Fruit fly (Drosophila melanogaster) whole organism, adult: Measurements from ENCODE around the gene CG31249.

ENCODE experiments used
- CG11617 ChIP-seq: fragments of 200-800 bp; sonication (Bioruptor generic); optimal IDR thresholded peaks from 2 replicates; lab custom pipeline; 2017; ENCODE audit warnings: mild to moderate bottlenecking, missing biosample characterization, missing genetic modification reagents, missing genetic modification characterization
- CG12768 ChIP-seq: fragments of 200-800 bp; sonication (Bioruptor generic); optimal IDR thresholded peaks from 2 replicates; lab custom pipeline; 2017; ENCODE audit warnings: missing biosample characterization, missing genetic modification characterization, mild to moderate bottlenecking, moderate library complexity, missing genetic modification reagents
- CG14711 ChIP-seq: fragments of 200-800 bp; sonication (Bioruptor generic); optimal IDR thresholded peaks from 2 replicates; lab custom pipeline; 2018; ENCODE audit warnings: missing biosample characterization, mild to moderate bottlenecking, missing genetic modification characterization, moderate library complexity
- CG1620 ChIP-seq: fragments of 200-800 bp; sonication (Bioruptor generic); optimal IDR thresholded peaks from 2 replicates; lab custom pipeline; 2016; ENCODE audit warnings: missing biosample characterization, missing genetic modification characterization
- CG33017 ChIP-seq: fragments of 200-800 bp; sonication (Bioruptor generic); optimal IDR thresholded peaks from 2 replicates; lab custom pipeline; 2018; ENCODE audit warnings: missing biosample characterization, mild to moderate bottlenecking, missing genetic modification characterization, moderate library complexity
- CG5204 ChIP-seq: fragments of 200-800 bp; sonication (Bioruptor generic); optimal IDR thresholded peaks from 2 replicates; lab custom pipeline; 2016; ENCODE audit warnings: missing biosample characterization, missing genetic modification characterization
- CG7045 ChIP-seq: fragments of 200-800 bp; sonication (Bioruptor generic); optimal IDR thresholded peaks from 2 replicates; lab custom pipeline; 2017; ENCODE audit warnings: missing biosample characterization, mild to moderate bottlenecking, missing genetic modification characterization
- CG7101 ChIP-seq: fragments of 200-800 bp; sonication (Bioruptor generic); optimal IDR thresholded peaks from 2 replicates; lab custom pipeline; 2018; ENCODE audit warnings: missing biosample characterization, mild to moderate bottlenecking, missing genetic modification characterization, moderate library complexity
- Clk ChIP-seq: fragments of 200-800 bp; sonication (Bioruptor generic); optimal IDR thresholded peaks from 2 replicates; lab custom pipeline; 2017; ENCODE audit warnings: missing biosample characterization, missing genetic modification characterization
- Crg-1 ChIP-seq: fragments of 200-800 bp; sonication (Bioruptor generic); optimal IDR thresholded peaks from 2 replicates; lab custom pipeline; 2016; ENCODE audit warnings: missing biosample characterization, missing genetic modification characterization
- Hr96 ChIP-seq: fragments of 200-800 bp; sonication (Bioruptor generic); optimal IDR thresholded peaks from 2 replicates; lab custom pipeline; 2016; ENCODE audit warnings: missing biosample characterization, missing genetic modification characterization
- Mnt ChIP-seq: fragments of 200-800 bp; sonication (Bioruptor generic); optimal IDR thresholded peaks from 2 replicates; lab custom pipeline; 2016; ENCODE audit warnings: missing biosample characterization, mild to moderate bottlenecking, missing genetic modification characterization
- bab1 ChIP-seq: fragments of 200-800 bp; sonication (Bioruptor generic); optimal IDR thresholded peaks from 3 replicates; lab custom pipeline; 2019; ENCODE audit warnings: missing biosample characterization, mild to moderate bottlenecking, missing genetic modification characterization, moderate library complexity
- cic ChIP-seq: fragments of 200-800 bp; sonication (Bioruptor generic); optimal IDR thresholded peaks from 2 replicates; lab custom pipeline; 2017; ENCODE audit warnings: missing biosample characterization, mild to moderate bottlenecking, missing genetic modification characterization, moderate library complexity
- cnc ChIP-seq, 2 experiments: fragments of >200 bp; optimal IDR thresholded peaks; 2 replicates each; lab custom pipeline; 2017
- kay ChIP-seq: fragments of 200-800 bp; sonication (Bioruptor generic); peaks from one replicate; lab custom pipeline; 2016; ENCODE audit warnings: missing biosample characterization, missing genetic modification characterization, borderline replicate concordance
- ovo ChIP-seq: fragments of 200-800 bp; sonication (Bioruptor generic); optimal IDR thresholded peaks from 2 replicates; lab custom pipeline; 2016; ENCODE audit warnings: missing biosample characterization, missing genetic modification characterization
- pad ChIP-seq: fragments of 200-800 bp; sonication (Bioruptor generic); optimal IDR thresholded peaks from 3 replicates; lab custom pipeline; 2017; ENCODE audit warnings: missing biosample characterization, missing genetic modification characterization, mild to moderate bottlenecking, moderate library complexity, missing genetic modification reagents
- tj ChIP-seq: fragments of 200-800 bp; sonication (Bioruptor generic); optimal IDR thresholded peaks from 3 replicates; lab custom pipeline; 2017; ENCODE audit warnings: missing biosample characterization, mild to moderate bottlenecking, missing genetic modification characterization, moderate library complexity
- toe ChIP-seq: fragments of 200-800 bp; sonication (Bioruptor generic); optimal IDR thresholded peaks from 2 replicates; lab custom pipeline; 2016; ENCODE audit warnings: missing biosample characterization, missing genetic modification characterization

Gene CG31249

DNA sequence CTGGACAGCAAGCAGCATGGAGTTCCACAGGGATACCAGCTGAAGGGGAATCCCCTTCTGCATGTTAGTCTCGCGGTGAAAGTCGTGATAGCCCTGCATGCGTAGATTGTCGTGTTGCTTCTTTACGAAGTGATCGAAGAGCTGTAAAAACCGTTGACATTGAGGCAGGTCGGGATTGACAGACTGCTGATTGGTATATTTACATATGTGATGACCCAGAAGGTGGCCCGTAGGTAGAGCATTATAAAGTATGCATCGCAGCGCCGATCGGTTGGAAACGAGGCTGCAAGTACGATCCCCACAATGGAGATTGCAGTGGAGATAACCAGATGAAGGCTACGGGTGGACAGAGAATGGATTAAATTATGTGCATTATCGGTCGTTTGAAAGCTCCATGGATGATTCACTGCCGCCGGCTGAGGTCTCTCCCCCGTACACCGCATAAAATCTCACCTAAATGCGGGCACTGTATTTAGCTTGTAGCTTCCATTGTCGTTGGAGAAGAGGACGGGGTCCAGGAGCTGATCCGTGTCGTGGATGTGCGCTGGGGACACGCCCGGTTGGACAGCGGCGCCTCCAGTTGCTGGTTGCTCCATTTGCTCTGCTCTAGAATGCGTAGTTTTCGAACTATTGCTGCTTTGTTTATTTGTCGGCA lies 16.5 kb downstream of the CG31249 start:
- TF ChIP-seq CG12768 = no peak
- peak; percentile 37 for TF ChIP-seq cic
- peak; percentile 67 for TF ChIP-seq tj
- TF ChIP-seq kay (GFP tag; lab: Kevin White, UChicago) = peak; percentile 99

DNA sequence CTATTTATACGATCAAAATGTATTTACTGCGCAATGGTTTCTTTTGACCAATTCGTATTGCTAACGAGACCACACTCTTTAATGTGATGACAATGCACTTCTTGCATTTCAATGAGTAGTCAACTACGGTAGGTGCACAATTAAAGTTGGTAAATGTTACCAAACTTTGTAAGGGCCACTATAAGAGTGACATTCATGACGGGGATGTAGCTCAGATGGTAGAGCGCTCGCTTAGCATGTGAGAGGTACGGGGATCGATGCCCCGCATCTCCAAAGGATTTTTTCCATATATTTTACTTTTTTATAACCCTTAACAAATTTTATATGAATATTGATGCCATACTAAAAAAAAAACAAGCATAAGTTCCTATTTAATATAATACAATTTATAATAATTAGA lies 18.9 kb downstream of the CG31249 start:
- TF ChIP-seq bab1 (GFP tag; lab: Kevin White, UChicago) (peak; percentile 14), CG7045 (GFP tag; lab: Kevin White, UChicago) (no peak), CG14711 (no peak), tj (peak; percentile 87), toe (GFP tag; lab: Kevin White, UChicago) (no peak), CG33017 (tag; lab: Kevin White, UChicago) (no peak), CG7101 (no peak), CG11617 (GFP tag; lab: Kevin White, UChicago) (no peak), CG12768 (no peak), Clk (no peak), Crg-1 (no peak), CG1620 (GFP tag; lab: Kevin White, UChicago) (no peak), Hr96 (GFP tag; lab: Kevin White, UChicago) (no peak), cic (no peak), kay (GFP tag; lab: Kevin White, UChicago) (no peak)

DNA sequence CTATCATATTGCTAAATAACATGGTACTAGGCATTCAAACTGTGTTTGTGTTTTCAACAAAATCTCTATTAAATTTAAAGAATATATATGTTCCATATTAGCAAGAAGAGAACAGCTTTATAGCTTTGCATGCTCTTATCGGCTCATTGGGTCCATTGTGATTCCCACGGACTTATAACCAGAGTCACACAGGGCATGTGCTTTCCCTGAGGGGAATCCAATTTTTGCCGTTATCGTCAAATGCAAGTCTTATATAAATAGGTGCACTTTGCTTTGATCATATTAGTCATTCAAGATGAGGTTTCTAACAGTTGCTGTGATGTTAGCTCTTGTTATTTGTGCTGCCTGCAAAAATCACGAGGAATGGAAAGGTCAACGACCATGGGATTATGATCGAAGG lies 19.6 kb downstream of the CG31249 start, which contains the start of gene CG45045:
TSS of gene CG45045 (plus strand) at position 294 of the 400 bp plus-strand sequence.
- TF ChIP-seq Clk (no peak), CG11617 (GFP tag; lab: Kevin White, UChicago) (no peak), CG7045 (GFP tag; lab: Kevin White, UChicago) (no peak), tj (no peak), Mnt (no peak), CG5204 (GFP tag; lab: Kevin White, UChicago) (no peak), Crg-1 (no peak), cic (no peak), Hr96 (GFP tag; lab: Kevin White, UChicago) (no peak)

DNA sequence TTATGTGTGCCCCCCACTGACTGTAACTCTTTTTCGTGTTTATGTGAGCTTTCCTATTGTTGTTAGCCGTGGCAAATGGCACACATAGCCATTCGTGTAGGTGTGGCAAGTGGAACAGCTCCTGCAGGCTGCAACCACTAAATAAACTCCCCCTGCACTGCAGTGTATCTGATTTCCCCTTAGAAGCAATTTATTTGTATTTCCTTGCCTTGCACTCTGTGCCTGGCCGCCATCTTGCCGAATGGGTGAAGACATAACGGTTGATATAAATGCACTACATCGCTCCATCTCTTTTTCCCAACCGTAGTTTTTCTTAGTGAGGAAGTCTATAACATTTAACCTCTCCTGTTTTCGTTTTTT lies 20.1 kb downstream of the CG31249 start:
- no peak for TF ChIP-seq CG12768
- no peak for TF ChIP-seq Hr96 (GFP tag; lab: Kevin White, UChicago)
- no peak for TF ChIP-seq kay (GFP tag; lab: Kevin White, UChicago)
- no peak for TF ChIP-seq cnc (optimal IDR thresholded peaks at IDR 0.05; lab: Kevin White, UChicago)
- no peak for TF ChIP-seq CG7101
- no peak for TF ChIP-seq CG33017 (tag; lab: Kevin White, UChicago)
- no peak for TF ChIP-seq CG7045 (GFP tag; lab: Kevin White, UChicago)
- TF ChIP-seq Clk = no peak

DNA sequence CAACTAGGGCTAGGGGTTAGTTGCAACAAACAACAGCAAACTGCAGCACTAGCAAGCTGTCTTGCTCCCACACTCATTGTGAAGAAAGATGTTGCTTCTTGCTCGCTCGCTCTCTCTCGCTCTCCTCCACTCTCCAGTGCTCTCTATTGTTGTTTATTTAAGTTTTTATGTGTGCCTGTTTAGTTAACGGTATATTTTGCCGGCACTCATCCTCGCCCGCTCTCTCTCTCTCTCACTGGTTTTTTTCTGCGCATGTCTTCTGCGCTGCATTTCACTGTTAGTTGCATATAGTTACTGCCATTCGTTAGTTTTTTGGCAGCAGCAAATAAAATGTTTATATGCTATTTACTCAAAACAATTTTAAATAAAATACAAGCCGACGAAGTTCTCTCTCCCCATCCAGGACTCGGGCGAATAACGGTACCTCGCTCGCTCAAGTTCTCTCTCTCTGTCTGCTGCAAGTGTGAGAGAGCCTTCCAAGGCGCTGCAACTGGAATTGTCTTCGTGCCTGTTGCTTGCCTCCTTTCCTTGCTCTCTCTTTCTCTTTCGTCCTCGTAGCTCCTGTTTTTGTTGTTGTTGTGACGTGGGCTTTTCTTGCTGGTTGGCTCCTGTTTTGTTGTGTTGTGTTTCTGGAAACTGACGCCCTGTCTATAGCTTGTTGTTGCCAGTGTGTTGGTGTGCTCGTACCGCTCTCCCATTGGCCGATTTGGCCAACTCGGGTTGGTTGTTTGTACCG lies 20.6 kb downstream of the CG31249 start:
- TF ChIP-seq pad (no peak), Mnt (no peak), Hr96 (GFP tag; lab: Kevin White, UChicago) (no peak), tj (no peak), kay (GFP tag; lab: Kevin White, UChicago) (no peak), cic (no peak), CG12768 (no peak), CG33017 (tag; lab: Kevin White, UChicago) (no peak), CG7101 (no peak), bab1 (GFP tag; lab: Kevin White, UChicago) (no peak), toe (GFP tag; lab: Kevin White, UChicago) (no peak), Crg-1 (no peak), ovo (GFP tag; lab: Kevin White, UChicago) (no peak), Clk (no peak), CG14711 (no peak), CG1620 (GFP tag; lab: Kevin White, UChicago) (no peak), cnc (optimal IDR thresholded peaks at IDR 0.05; lab: Kevin White, UChicago) (no peak), CG7045 (GFP tag; lab: Kevin White, UChicago) (no peak), CG11617 (GFP tag; lab: Kevin White, UChicago) (no peak), CG5204 (GFP tag; lab: Kevin White, UChicago) (no peak)

DNA sequence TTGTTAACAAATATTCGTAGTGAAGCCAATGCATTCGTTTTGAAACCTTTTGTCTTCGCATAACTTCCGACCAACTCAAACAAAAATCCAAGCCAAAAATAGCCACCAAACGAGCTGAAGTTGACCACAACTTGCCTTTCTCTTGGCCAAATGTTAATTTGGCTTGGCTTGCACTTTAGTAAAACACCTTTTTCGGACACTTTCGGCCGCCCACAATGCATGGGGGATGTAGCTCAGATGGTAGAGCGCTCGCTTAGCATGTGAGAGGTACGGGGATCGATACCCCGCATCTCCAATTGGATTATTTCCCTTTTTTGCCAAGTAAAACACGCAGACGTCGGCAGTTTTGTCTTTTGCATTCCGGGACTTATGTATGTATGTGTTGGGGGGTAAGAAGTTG lies 29.9 kb downstream of the CG31249 start:
- TF ChIP-seq cnc (optimal IDR thresholded peaks at IDR 0.05; lab: Kevin White, UChicago) = no peak
- TF ChIP-seq bab1 (GFP tag; lab: Kevin White, UChicago) = peak; percentile 17
- TF ChIP-seq CG14711 = no peak
- no peak for TF ChIP-seq Hr96 (GFP tag; lab: Kevin White, UChicago)
- TF ChIP-seq Mnt = no peak
- TF ChIP-seq Crg-1 = no peak
- TF ChIP-seq tj = peak; percentile 70
- no peak for TF ChIP-seq pad
- no peak for TF ChIP-seq CG12768

DNA sequence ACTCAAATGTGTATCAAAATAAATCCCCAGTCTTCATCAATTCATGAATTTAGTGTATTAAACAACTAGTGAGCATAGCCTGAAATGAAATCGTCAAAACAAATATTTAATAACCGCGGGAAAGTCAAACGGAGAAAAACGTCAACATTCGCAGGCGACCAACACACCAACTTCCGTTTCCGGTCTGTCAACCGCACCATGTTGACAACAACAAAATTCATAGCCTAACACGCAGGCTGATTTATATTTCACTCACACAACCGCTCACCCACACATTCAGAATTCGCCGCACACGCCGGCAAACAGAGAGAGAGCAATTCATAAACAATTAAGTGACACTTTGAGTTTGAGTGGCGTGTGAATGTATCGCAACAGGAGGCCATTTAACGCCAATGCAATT lies 31.8 kb downstream of the CG31249 start:
- TF ChIP-seq CG7045 (GFP tag; lab: Kevin White, UChicago) = no peak
- TF ChIP-seq Crg-1 = no peak
- TF ChIP-seq bab1 (GFP tag; lab: Kevin White, UChicago) = no peak
- TF ChIP-seq Clk = no peak
- no peak for TF ChIP-seq CG7101
- TF ChIP-seq CG11617 (GFP tag; lab: Kevin White, UChicago) = no peak
- no peak for TF ChIP-seq toe (GFP tag; lab: Kevin White, UChicago)
- no peak for TF ChIP-seq Mnt
- TF ChIP-seq CG33017 (tag; lab: Kevin White, UChicago) = no peak
- TF ChIP-seq ovo (GFP tag; lab: Kevin White, UChicago) = no peak
- no peak for TF ChIP-seq pad
- no peak for TF ChIP-seq tj
- no peak for TF ChIP-seq CG1620 (GFP tag; lab: Kevin White, UChicago)
- no peak for TF ChIP-seq CG5204 (GFP tag; lab: Kevin White, UChicago)
- no peak for TF ChIP-seq cnc (optimal IDR thresholded peaks at IDR 0.05; lab: Kevin White, UChicago)
- TF ChIP-seq CG12768 = no peak
- no peak for TF ChIP-seq CG14711
